Fruit fly (Drosophila melanogaster) S2 (cell line): ENCODE measurements around the gene CG43059.

Source experiments
- CG8478 ChIP-seq: fragments of >200 bp; optimal IDR thresholded peaks from 2 replicates; lab custom pipeline; 2018
- CTCF ChIP-seq, 2 experiments: fragments of >200 bp; optimal IDR thresholded peaks; 2 replicates each; lab custom pipeline; 2018

- TF ChIP-seq CG8478 (no peak), CTCF (optimal IDR thresholded peaks at IDR 0.05; lab: Kevin White, UChicago) (no peak)
Observed at dm6 chr3L:8285773-8286172, 33.0 kb downstream of the CG43059 start.
